Worm (Caenorhabditis elegans): ENCODE measurements around the gene kat-1.

kat-1 gene

DNA sequence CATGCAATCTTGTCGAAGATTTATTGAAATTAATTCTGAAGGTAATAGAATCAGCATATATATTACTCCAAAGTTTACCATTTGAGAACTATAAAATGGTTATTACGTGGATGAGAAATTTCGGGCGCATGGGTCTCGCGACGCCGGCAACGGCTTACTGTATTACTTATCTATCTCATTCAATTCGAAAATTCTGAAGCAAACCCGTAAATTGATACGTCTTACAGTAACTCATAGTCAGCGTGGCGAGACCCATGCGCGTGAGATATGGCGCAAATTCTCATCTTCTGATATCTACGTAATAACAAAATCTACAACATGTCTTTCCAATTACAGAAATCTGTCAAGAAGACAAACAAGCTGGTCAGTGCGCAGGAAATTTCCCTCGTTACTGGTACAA lies 45.9 kb downstream of the kat-1 start:
- no peak for TF ChIP-seq dao-5 (tag; optimal IDR thresholded peaks at IDR 0.05)
- no peak for TF ChIP-seq him-1 (tag; optimal IDR thresholded peaks at IDR 0.05)
- no peak for TF ChIP-seq W03F9.2 (tag; optimal IDR thresholded peaks at IDR 0.05)

ce11 chrII:7121762-7122292 lies 48.2 kb downstream of the kat-1 start, which contains the start of gene F10E7.2:
Gene F10E7.2 (plus strand): TSS chrII:7122242.
- no peak for TF ChIP-seq him-1 (tag; optimal IDR thresholded peaks at IDR 0.05)
- no peak for TF ChIP-seq dao-5 (tag; optimal IDR thresholded peaks at IDR 0.05)
- TF ChIP-seq W03F9.2 (tag; optimal IDR thresholded peaks at IDR 0.05) = no peak

DNA sequence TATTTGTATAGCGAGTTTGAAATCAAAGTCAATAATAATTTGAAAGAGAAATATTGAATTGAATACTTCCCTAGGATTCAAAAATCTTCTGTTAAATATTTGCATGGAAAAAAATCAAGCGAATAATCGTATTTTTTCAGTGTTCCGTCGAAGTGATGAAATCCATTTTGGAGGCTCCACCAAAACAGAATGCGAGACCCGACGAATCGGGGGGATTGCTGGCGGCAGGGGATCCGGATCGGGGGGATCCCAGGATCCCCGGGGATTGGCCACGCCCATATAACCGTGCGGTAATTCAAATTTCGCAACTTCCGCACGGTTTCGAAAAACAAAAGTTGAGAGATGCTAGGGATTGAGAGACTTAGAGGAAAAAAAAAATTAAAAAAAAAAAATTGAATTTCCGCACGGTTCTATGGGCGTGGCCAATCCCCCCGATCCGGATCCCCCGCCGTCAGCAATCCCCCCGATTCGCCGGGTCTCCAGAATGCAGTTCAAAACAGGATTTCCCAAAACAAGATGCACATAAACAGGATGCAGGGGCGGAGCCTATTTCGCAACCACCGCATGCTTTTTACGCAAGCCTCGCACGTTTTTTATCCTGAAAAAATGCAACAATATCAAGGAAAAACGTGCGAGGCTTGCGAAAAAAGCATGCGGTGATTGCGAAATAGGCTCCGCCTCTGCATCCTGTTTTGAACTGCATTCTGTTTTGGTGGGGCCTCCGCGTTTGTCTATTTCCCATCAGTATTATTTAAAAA lies 49.2 kb downstream of the kat-1 start, which contains the start of gene F10E7.11:
TSS of gene F10E7.11 (minus strand) at position 232 of the 758 bp plus-strand sequence.
- no peak for TF ChIP-seq him-1 (tag; optimal IDR thresholded peaks at IDR 0.05)
- no peak for TF ChIP-seq dao-5 (tag; optimal IDR thresholded peaks at IDR 0.05)
- no peak for TF ChIP-seq W03F9.2 (tag; optimal IDR thresholded peaks at IDR 0.05)
